Worm (Caenorhabditis elegans) whole organism, L3 larva: ENCODE data around the gene F59B2.12.

ENCODE experiments used
- elt-1 ChIP-seq: fragments of 150-350 bp; optimal IDR thresholded peaks from 2 replicates; lab custom pipeline; 2014; ENCODE audit warnings: missing biosample characterization, missing genetic modification characterization
- mdl-1 ChIP-seq: fragments of 150-350 bp; optimal IDR thresholded peaks from 2 replicates; lab custom pipeline; 2014; ENCODE audit warnings: missing biosample characterization, missing genetic modification characterization
- nhr-25 ChIP-seq: sonication (generic microtip); optimal IDR thresholded peaks from 2 replicates; lab custom pipeline; 2017; ENCODE audit warnings: missing biosample characterization, missing genetic modification characterization
- unc-62 ChIP-seq: fragments of 150-350 bp; sonication (generic microtip); optimal IDR thresholded peaks from 4 replicates; lab custom pipeline; 2014; ENCODE audit warnings: missing biosample characterization, missing genetic modification reagents, missing genetic modification characterization

ce11 chrIII:8988544-8988943, 28.9 kb upstream of the F59B2.12 start:
- TF ChIP-seq nhr-25: no peak
- no peak for TF ChIP-seq unc-62 (GFP tag; lab: Kevin White, UChicago)
- TF ChIP-seq mdl-1: no peak
- TF ChIP-seq elt-1 (tag; lab: Kevin White, UChicago): no peak
